Fruit fly (Drosophila melanogaster) Kc167 (cell line): ENCODE results near the gene Gapvd1.

Experiments
- Myc ChIP-seq: fragments of >200 bp; optimal IDR thresholded peaks from 2 replicates; lab custom pipeline; 2017; ENCODE audit warnings: missing external identifiers
- insv ChIP-seq: fragments of >200 bp; optimal IDR thresholded peaks from 3 replicates; lab custom pipeline; 2018; ENCODE audit warnings: missing external identifiers
- psq ChIP-seq: fragments of >200 bp; optimal IDR thresholded peaks from 2 replicates; lab custom pipeline; 2017; ENCODE audit warnings: missing external identifiers
- ttk ChIP-seq: sonication (Bioruptor generic); optimal IDR thresholded peaks from 2 replicates; lab custom pipeline; 2017; ENCODE audit warnings: missing external identifiers

- TF ChIP-seq ttk (lab: Kevin White, UChicago) (no peak), Myc (lab: Kevin White, UChicago) (no peak), insv (lab: Kevin White, UChicago) (no peak), psq (lab: Kevin White, UChicago) (no peak)
Measured at dm6 chrX:11382588-11382987, 57.4 kb downstream of the Gapvd1 start.
